Fruit fly (Drosophila melanogaster) whole organism, wandering third instar larva: ENCODE data around the gene CG11349.

Experiments used
- Abd-B ChIP-seq: fragments of >200 bp; optimal IDR thresholded peaks from 2 replicates; lab custom pipeline; 2017; ENCODE audit warnings: missing biosample characterization, missing genetic modification characterization
- CG32264 ChIP-seq: fragments of 200-800 bp; sonication (Bioruptor generic); optimal IDR thresholded peaks from 2 replicates; lab custom pipeline; 2016; ENCODE audit warnings: missing biosample characterization, missing genetic modification characterization
- CrebA ChIP-seq: fragments of 200-800 bp; sonication (Bioruptor generic); optimal IDR thresholded peaks from 2 replicates; lab custom pipeline; 2016; ENCODE audit warnings: missing biosample characterization, mild to moderate bottlenecking, missing genetic modification characterization, borderline replicate concordance
- Dfd ChIP-seq: fragments of >200 bp; optimal IDR thresholded peaks from 2 replicates; lab custom pipeline; 2017; ENCODE audit warnings: missing biosample characterization, missing genetic modification characterization
- Dif ChIP-seq: fragments of 200-275, 200-300 bp; sonication (Bioruptor generic); optimal IDR thresholded peaks from 2 replicates; lab custom pipeline; 2018; ENCODE audit warnings: missing biosample characterization, missing genetic modification characterization; ENCODE audit not compliant: partially characterized antibody
- GATAd ChIP-seq: sonication (Bioruptor generic); optimal IDR thresholded peaks from 2 replicates; lab custom pipeline; 2016; ENCODE audit warnings: missing biosample characterization, missing genetic modification characterization
- HLH106 ChIP-seq: fragments of 200-800 bp; optimal IDR thresholded peaks from 3 replicates; lab custom pipeline; 2019; ENCODE audit warnings: missing biosample characterization, mild to moderate bottlenecking, missing genetic modification characterization, moderate library complexity
- Hnf4 ChIP-seq: fragments of 200-800 bp; sonication (Bioruptor generic); optimal IDR thresholded peaks from 2 replicates; lab custom pipeline; 2016; ENCODE audit warnings: missing biosample characterization, mild to moderate bottlenecking, missing genetic modification characterization
- Hr78 ChIP-seq: fragments of >200 bp; optimal IDR thresholded peaks from 2 replicates; lab custom pipeline; 2017; ENCODE audit warnings: missing biosample characterization, missing genetic modification characterization
- Jra ChIP-seq: sonication (Bioruptor generic); optimal IDR thresholded peaks from 2 replicates; lab custom pipeline; 2016; ENCODE audit warnings: missing biosample characterization, missing genetic modification characterization
- Mio ChIP-seq: sonication (Bioruptor generic); optimal IDR thresholded peaks from 2 replicates; lab custom pipeline; 2016; ENCODE audit warnings: missing biosample characterization, missing genetic modification characterization
- OdsH ChIP-seq: fragments of 200-800 bp; sonication (Bioruptor generic); optimal IDR thresholded peaks from 2 replicates; lab custom pipeline; 2016; ENCODE audit warnings: missing biosample characterization, mild to moderate bottlenecking, missing genetic modification characterization
- Rel ChIP-seq, 2 experiments: fragments of 200-800 bp; sonication (Bioruptor generic) in 1 of 2; optimal IDR thresholded peaks; 2 replicates in 1 of 2; 3 replicates in 1 of 2; lab custom pipeline; 2016 to 2019; ENCODE audit warnings: mild to moderate bottlenecking in 2 of 2, missing biosample characterization in 2 of 2, missing genetic modification characterization in 2 of 2, moderate library complexity in 1 of 2
- Sp1 ChIP-seq: fragments of 200-800 bp; sonication (Bioruptor generic); optimal IDR thresholded peaks from 3 replicates; lab custom pipeline; 2019; ENCODE audit warnings: missing biosample characterization, mild to moderate bottlenecking, missing genetic modification characterization, moderate library complexity
- Vsx2 ChIP-seq: fragments of 200-300, 225-300 bp; sonication (Bioruptor generic); optimal IDR thresholded peaks from 2 replicates; lab custom pipeline; 2018; ENCODE audit warnings: missing biosample characterization, missing genetic modification characterization; ENCODE audit not compliant: partially characterized antibody
- br ChIP-seq: fragments of 200-800 bp; sonication (Bioruptor generic); optimal IDR thresholded peaks from 2 replicates; lab custom pipeline; 2016; ENCODE audit warnings: missing biosample characterization, missing genetic modification characterization
- dmrt93B ChIP-seq: fragments of 200-800 bp; sonication (Bioruptor generic); optimal IDR thresholded peaks from 2 replicates; lab custom pipeline; 2018; ENCODE audit warnings: missing biosample characterization, mild to moderate bottlenecking, missing genetic modification characterization
- dsf ChIP-seq: sonication (Bioruptor generic); optimal IDR thresholded peaks from 2 replicates; lab custom pipeline; 2016; ENCODE audit warnings: missing biosample characterization, missing genetic modification characterization, borderline replicate concordance
- ey ChIP-seq: fragments of 200-800 bp; sonication (Bioruptor generic); optimal IDR thresholded peaks from 2 replicates; lab custom pipeline; 2016; ENCODE audit warnings: missing biosample characterization, missing genetic modification characterization
- foxo ChIP-seq, 2 experiments: fragments of 200-800 bp; sonication (Bioruptor generic); optimal IDR thresholded peaks; 2 replicates in 1 of 2; 3 replicates in 1 of 2; lab custom pipeline; 2016 to 2017; ENCODE audit warnings: missing biosample characterization in 2 of 2, missing genetic modification characterization in 2 of 2
- fru ChIP-seq: fragments of 200-800 bp; sonication (Bioruptor generic); optimal IDR thresholded peaks from 3 replicates; lab custom pipeline; 2016; ENCODE audit warnings: missing biosample characterization, mild to moderate bottlenecking, missing genetic modification characterization
- h ChIP-seq: fragments of 200-800 bp; sonication (Bioruptor generic); optimal IDR thresholded peaks from 3 replicates; lab custom pipeline; 2016; ENCODE audit warnings: missing biosample characterization, mild to moderate bottlenecking, missing genetic modification characterization
- jim ChIP-seq: fragments of 175-275, 200-325 bp; sonication (Bioruptor generic); optimal IDR thresholded peaks from 2 replicates; lab custom pipeline; 2016; ENCODE audit warnings: missing biosample characterization, mild to moderate bottlenecking, missing genetic modification characterization
- lola ChIP-seq: fragments of >200 bp; optimal IDR thresholded peaks from 2 replicates; lab custom pipeline; 2017; ENCODE audit warnings: missing biosample characterization, missing genetic modification characterization
- pan ChIP-seq: fragments of >200 bp; optimal IDR thresholded peaks from 2 replicates; lab custom pipeline; 2017
- psq ChIP-seq: fragments of 200-800 bp; sonication (Bioruptor generic); optimal IDR thresholded peaks from 3 replicates; lab custom pipeline; 2017; ENCODE audit warnings: missing biosample characterization, mild to moderate bottlenecking, missing genetic modification characterization, moderate library complexity
- rgr ChIP-seq: fragments of 200-800 bp; sonication (Bioruptor generic); optimal IDR thresholded peaks from 3 replicates; lab custom pipeline; 2016; ENCODE audit warnings: missing biosample characterization, mild to moderate bottlenecking, missing genetic modification characterization
- sv ChIP-seq: fragments of 200-800 bp; sonication (Bioruptor generic); optimal IDR thresholded peaks from 3 replicates; lab custom pipeline; 2016; ENCODE audit warnings: missing biosample characterization, missing genetic modification characterization
- tai ChIP-seq: sonication (Bioruptor generic); optimal IDR thresholded peaks from 2 replicates; lab custom pipeline; 2016; ENCODE audit warnings: missing biosample characterization, missing genetic modification characterization
- usp ChIP-seq: fragments of >200 bp; optimal IDR thresholded peaks from 2 replicates; lab custom pipeline; 2017; ENCODE audit warnings: missing biosample characterization, missing genetic modification characterization
- woc ChIP-seq: sonication (Bioruptor generic); optimal IDR thresholded peaks from 2 replicates; lab custom pipeline; 2016; ENCODE audit warnings: missing biosample characterization, mild to moderate bottlenecking, missing genetic modification characterization

The CG11349 gene

dm6 chr3L:4469701-4470100 lies 3.2 kb upstream of the CG11349 start, which contains the start of gene CG32249:
CG32249 (plus strand) TSS chr3L:4470001.
- TF ChIP-seq CrebA (GFP tag; lab: Kevin White, UChicago) = no peak
- TF ChIP-seq pan (lab: Kevin White, UChicago) = no peak
- TF ChIP-seq Mio (GFP tag; lab: Kevin White, UChicago) = no peak
- TF ChIP-seq woc (GFP tag; lab: Kevin White, UChicago) = no peak
- no peak for TF ChIP-seq tai (GFP tag; lab: Kevin White, UChicago)
- TF ChIP-seq rgr = no peak
- TF ChIP-seq Dif (GFP tag; lab: Kevin White, UChicago) = no peak
- no peak for TF ChIP-seq CG32264 (GFP tag; lab: Kevin White, UChicago)
- TF ChIP-seq usp = no peak
- no peak for TF ChIP-seq Hnf4
- no peak for TF ChIP-seq Rel (GFP tag; optimal IDR thresholded peaks at IDR 0.05; lab: Kevin White, UChicago)
- no peak for TF ChIP-seq Rel (tag; optimal IDR thresholded peaks at IDR 0.05; lab: Kevin White, UChicago)
- TF ChIP-seq GATAd (GFP tag; lab: Kevin White, UChicago) = no peak
- TF ChIP-seq OdsH (GFP tag; lab: Kevin White, UChicago) = no peak
- no peak for TF ChIP-seq Sp1
- no peak for TF ChIP-seq br (GFP tag; lab: Kevin White, UChicago)
- TF ChIP-seq h (GFP tag; lab: Kevin White, UChicago) = no peak
- no peak for TF ChIP-seq Abd-B (GFP tag; lab: Kevin White, UChicago)
- TF ChIP-seq fru (GFP tag; lab: Kevin White, UChicago) = no peak

dm6 chr3L:4471449-4471848 lies 1.4 kb upstream of the CG11349 start, which contains the start of gene CG32248:
CG32248 (plus strand) TSS chr3L:4471749.
- TF ChIP-seq CG32264 (GFP tag; lab: Kevin White, UChicago) = no peak

dm6 chr3L:4474946-4475470 lies 2.1 kb downstream of the CG11349 start:
- TF ChIP-seq tai (GFP tag; lab: Kevin White, UChicago) = no peak
- TF ChIP-seq psq = no peak
- peak; percentile 40 for TF ChIP-seq rgr
- no peak for TF ChIP-seq usp
- TF ChIP-seq HLH106 (tag; lab: Kevin White, UChicago) = no peak
- no peak for TF ChIP-seq Rel (GFP tag; optimal IDR thresholded peaks at IDR 0.05; lab: Kevin White, UChicago)
- TF ChIP-seq Rel (tag; optimal IDR thresholded peaks at IDR 0.05; lab: Kevin White, UChicago) = no peak
- no peak for TF ChIP-seq Jra (GFP tag; lab: Kevin White, UChicago)
- no peak for TF ChIP-seq Vsx2
- TF ChIP-seq sv (GFP tag; lab: Kevin White, UChicago) = peak; percentile 78
- TF ChIP-seq ey (GFP tag; lab: Kevin White, UChicago) = no peak
- TF ChIP-seq jim (GFP tag; lab: Kevin White, UChicago) = no peak
- no peak for TF ChIP-seq pan (lab: Kevin White, UChicago)
- no peak for TF ChIP-seq Dfd (GFP tag; lab: Kevin White, UChicago)
- TF ChIP-seq CrebA (GFP tag; lab: Kevin White, UChicago) = no peak
- TF ChIP-seq lola (GFP tag; lab: Kevin White, UChicago) = no peak
- no peak for TF ChIP-seq CG32264 (GFP tag; lab: Kevin White, UChicago)
- TF ChIP-seq fru (GFP tag; lab: Kevin White, UChicago) = no peak
- peak; percentile 2 for TF ChIP-seq dmrt93B (GFP tag; lab: Kevin White, UChicago)
- TF ChIP-seq Sp1 = no peak
- TF ChIP-seq Hnf4 = no peak
- TF ChIP-seq h (GFP tag; lab: Kevin White, UChicago) = peak; percentile 23
- TF ChIP-seq Hr78 (GFP tag; lab: Kevin White, UChicago) = no peak
- TF ChIP-seq dsf (GFP tag; lab: Kevin White, UChicago) = no peak
- no peak for TF ChIP-seq foxo (GFP tag; optimal IDR thresholded peaks at IDR 0.05; lab: Kevin White, UChicago)
- TF ChIP-seq br (GFP tag; lab: Kevin White, UChicago) = no peak
- no peak for TF ChIP-seq Dif (GFP tag; lab: Kevin White, UChicago)
- TF ChIP-seq, all 38 proteins: peak for 4

- no peak for TF ChIP-seq tai (GFP tag; lab: Kevin White, UChicago)
- TF ChIP-seq pan (lab: Kevin White, UChicago) = no peak
- TF ChIP-seq rgr = no peak
- TF ChIP-seq psq = no peak
- no peak for TF ChIP-seq HLH106 (tag; lab: Kevin White, UChicago)
- no peak for TF ChIP-seq lola (GFP tag; lab: Kevin White, UChicago)
- TF ChIP-seq Sp1 = no peak
- TF ChIP-seq br (GFP tag; lab: Kevin White, UChicago) = no peak
- TF ChIP-seq Rel (GFP tag; optimal IDR thresholded peaks at IDR 0.05; lab: Kevin White, UChicago) = no peak
- no peak for TF ChIP-seq Rel (tag; optimal IDR thresholded peaks at IDR 0.05; lab: Kevin White, UChicago)
These were observed 2.8 kb downstream of the CG11349 start for dm6 chr3L:4475704-4476103.
